Fruit fly (Drosophila melanogaster) ovary, adult (tissue): ENCODE data around the gene Arr2.

Experiments
- CG17801 ChIP-seq: fragments of 200-800 bp; optimal IDR thresholded peaks from 2 replicates; lab custom pipeline; 2019; ENCODE audit warnings: missing biosample characterization, mild to moderate bottlenecking, missing genetic modification characterization, moderate library complexity; ENCODE audit not compliant: partially characterized antibody

Arr2 gene

dm6 chr3L:8681896-8682550 is 33.3 kb upstream of the Arr2 start:
- no peak for TF ChIP-seq CG17801

- no peak for TF ChIP-seq CG17801
Measured at dm6 chr3L:8681271-8681670, 32.5 kb upstream of the Arr2 start.

- no peak for TF ChIP-seq CG17801
Measured at dm6 chr3L:8680353-8680752, 31.6 kb upstream of the Arr2 start.

- no peak for TF ChIP-seq CG17801
Measured at dm6 chr3L:8677774-8678173, 29.0 kb upstream of the Arr2 start.

- no peak for TF ChIP-seq CG17801
Measured at dm6 chr3L:8676500-8676899, 27.8 kb upstream of the Arr2 start.

- TF ChIP-seq CG17801, result peak; percentile 88
Measured at dm6 chr3L:8675545-8676084, 26.9 kb upstream of the Arr2 start, which contains the start of gene hry. Gene hry (plus strand): TSS chr3L:8675759.

dm6 chr3L:8675029-8675544 is 26.4 kb upstream of the Arr2 start:
- TF ChIP-seq CG17801, result no peak

- TF ChIP-seq CG17801, result no peak
Measured at dm6 chr3L:8673377-8674000, 24.8 kb upstream of the Arr2 start.

- TF ChIP-seq CG17801, result no peak
Measured at dm6 chr3L:8672199-8673059, 23.7 kb upstream of the Arr2 start.

dm6 chr3L:8670983-8671382 is 22.2 kb upstream of the Arr2 start:
- TF ChIP-seq CG17801, result no peak

dm6 chr3L:8669847-8670622 is 21.3 kb upstream of the Arr2 start:
- TF ChIP-seq CG17801, result no peak

- TF ChIP-seq CG17801, result no peak
Measured at dm6 chr3L:8669087-8669486, 20.4 kb upstream of the Arr2 start.

- no peak for TF ChIP-seq CG17801
Measured at dm6 chr3L:8667809-8668593, 19.3 kb upstream of the Arr2 start.

- TF ChIP-seq CG17801, result no peak
Measured at dm6 chr3L:8666098-8666497, 17.4 kb upstream of the Arr2 start.
